Worm (Caenorhabditis elegans) whole organism, L3 larva: ENCODE data around the gene dgk-1.
A peak's percentile ranks its signal among the peaks of the same experiment; 100 is the strongest.

Source experiments
- R02D3.7 ChIP-seq: fragments of 150-350 bp; optimal IDR thresholded peaks from 2 replicates; lab custom pipeline; 2014; ENCODE audit warnings: missing biosample characterization, missing genetic modification characterization
- ZK546.5 ChIP-seq: sonication (generic microtip); optimal IDR thresholded peaks from 2 replicates; lab custom pipeline; 2017; ENCODE audit warnings: missing biosample characterization, missing genetic modification characterization
- aly-2 ChIP-seq: fragments of 150-350 bp; optimal IDR thresholded peaks from 2 replicates; lab custom pipeline; 2014; ENCODE audit warnings: missing biosample characterization, missing genetic modification characterization
- ama-1 ChIP-seq: fragments of 150-350 bp; optimal IDR thresholded peaks from 2 replicates; lab custom pipeline; 2018
- ceh-16 ChIP-seq: sonication (generic microtip); optimal IDR thresholded peaks from 2 replicates; lab custom pipeline; 2017; ENCODE audit warnings: missing biosample characterization, missing genetic modification characterization
- ceh-28 ChIP-seq: fragments of 150-350 bp; optimal IDR thresholded peaks from 2 replicates; lab custom pipeline; 2014; ENCODE audit warnings: missing biosample characterization, missing genetic modification reagents, missing genetic modification characterization
- ceh-82 ChIP-seq: fragments of 150-350 bp; optimal IDR thresholded peaks from 2 replicates; lab custom pipeline; 2014; ENCODE audit warnings: missing biosample characterization, missing genetic modification characterization
- ceh-9 ChIP-seq: sonication (generic microtip); optimal IDR thresholded peaks from 2 replicates; lab custom pipeline; 2018; ENCODE audit warnings: missing biosample characterization, missing genetic modification characterization
- daf-12 ChIP-seq: fragments of 150-350 bp; optimal IDR thresholded peaks from 2 replicates; lab custom pipeline; 2014; ENCODE audit warnings: missing biosample characterization, missing genetic modification reagents, missing genetic modification characterization
- egl-27 ChIP-seq: sonication (generic microtip); optimal IDR thresholded peaks from 4 replicates; lab custom pipeline; 2017; ENCODE audit warnings: missing biosample characterization, missing genetic modification reagents, missing genetic modification characterization
- egl-5 ChIP-seq: fragments of 150-350 bp; optimal IDR thresholded peaks from 2 replicates; lab custom pipeline; 2017; ENCODE audit warnings: missing biosample characterization, missing genetic modification reagents, missing genetic modification characterization, inconsistent platforms
- elt-1 ChIP-seq: fragments of 150-350 bp; optimal IDR thresholded peaks from 2 replicates; lab custom pipeline; 2014; ENCODE audit warnings: missing biosample characterization, missing genetic modification characterization
- elt-2 ChIP-seq: sonication (generic microtip); optimal IDR thresholded peaks from 2 replicates; lab custom pipeline; 2016; ENCODE audit warnings: missing genetic modification reagents, mild to moderate bottlenecking, missing genetic modification characterization, missing compliant biosample characterization
- elt-3 ChIP-seq, 3 experiments: fragments of 150-350 bp in 1 of 3; sonication (generic microtip) in 2 of 3; optimal IDR thresholded peaks; 2 replicates in 2 of 3; 4 replicates in 1 of 3; lab custom pipeline; 2014 to 2017; ENCODE audit warnings: missing biosample characterization in 3 of 3, missing genetic modification characterization in 3 of 3
- eor-1 ChIP-seq, 2 experiments: fragments of 150-350 bp; optimal IDR thresholded peaks; 2 replicates each; lab custom pipeline; 2014 to 2018; ENCODE audit warnings: missing biosample characterization in 2 of 2, missing genetic modification characterization in 2 of 2
- fkh-10 ChIP-seq: sonication (generic microtip); optimal IDR thresholded peaks from 2 replicates; lab custom pipeline; 2017; ENCODE audit warnings: missing biosample characterization, missing genetic modification reagents, missing genetic modification characterization
- fkh-2 ChIP-seq: fragments of 150-350 bp; optimal IDR thresholded peaks from 2 replicates; lab custom pipeline; 2014; ENCODE audit warnings: missing biosample characterization, missing genetic modification reagents, missing genetic modification characterization
- fos-1 ChIP-seq: fragments of 150-350 bp; optimal IDR thresholded peaks from 2 replicates; lab custom pipeline; 2014; ENCODE audit warnings: missing biosample characterization, missing genetic modification characterization
- jun-1 ChIP-seq: fragments of 150-350 bp; optimal IDR thresholded peaks from 2 replicates; lab custom pipeline; 2014; ENCODE audit warnings: missing biosample characterization, missing genetic modification reagents, missing genetic modification characterization
- lin-15B ChIP-seq: fragments of 150-350 bp; optimal IDR thresholded peaks from 2 replicates; lab custom pipeline; 2014; ENCODE audit warnings: missing biosample characterization, missing genetic modification characterization
- lin-39 ChIP-seq: fragments of 150-350 bp; optimal IDR thresholded peaks from 2 replicates; lab custom pipeline; 2018; ENCODE audit warnings: missing biosample characterization, missing genetic modification reagents, missing genetic modification characterization
- lsy-12 ChIP-seq: sonication (generic microtip); optimal IDR thresholded peaks from 2 replicates; lab custom pipeline; 2016; ENCODE audit warnings: mild to moderate bottlenecking, missing genetic modification characterization, missing compliant biosample characterization
- mdl-1 ChIP-seq: fragments of 150-350 bp; optimal IDR thresholded peaks from 2 replicates; lab custom pipeline; 2014; ENCODE audit warnings: missing biosample characterization, missing genetic modification characterization
- mml-1 ChIP-seq: fragments of 150-350 bp; sonication (generic microtip); optimal IDR thresholded peaks from 3 replicates; lab custom pipeline; 2014; ENCODE audit warnings: missing biosample characterization, missing genetic modification characterization
- nfya-1 ChIP-seq: sonication (generic microtip); optimal IDR thresholded peaks from 2 replicates; lab custom pipeline; 2017; ENCODE audit warnings: missing genetic modification characterization, mild to moderate bottlenecking, missing compliant biosample characterization, antibody characterized with exemption, moderate library complexity; ENCODE audit not compliant: insufficient read depth
- nhr-11 ChIP-seq: fragments of 150-350 bp; optimal IDR thresholded peaks from 2 replicates; lab custom pipeline; 2014; ENCODE audit warnings: missing biosample characterization, missing genetic modification characterization
- nhr-12 ChIP-seq: fragments of 150-350 bp; optimal IDR thresholded peaks from 2 replicates; lab custom pipeline; 2014; ENCODE audit warnings: missing biosample characterization, missing genetic modification characterization
- nhr-23 ChIP-seq: fragments of 150-350 bp; optimal IDR thresholded peaks from 2 replicates; lab custom pipeline; 2014; ENCODE audit warnings: missing biosample characterization, missing genetic modification reagents, missing genetic modification characterization
- nhr-237 ChIP-seq: fragments of 150-350 bp; optimal IDR thresholded peaks from 2 replicates; lab custom pipeline; 2014; ENCODE audit warnings: missing biosample characterization, missing genetic modification characterization
- nhr-25 ChIP-seq: sonication (generic microtip); optimal IDR thresholded peaks from 2 replicates; lab custom pipeline; 2017; ENCODE audit warnings: missing biosample characterization, missing genetic modification characterization
- nhr-28 ChIP-seq: fragments of 150-350 bp; optimal IDR thresholded peaks from 2 replicates; lab custom pipeline; 2014; ENCODE audit warnings: missing biosample characterization, missing genetic modification characterization
- nhr-43 ChIP-seq: sonication (generic microtip); optimal IDR thresholded peaks from 2 replicates; lab custom pipeline; 2016; ENCODE audit warnings: mild to moderate bottlenecking, missing genetic modification characterization, missing compliant biosample characterization; ENCODE audit not compliant: poor library complexity, severe bottlenecking
- nhr-67 ChIP-seq: fragments of 150-350 bp; optimal IDR thresholded peaks from 2 replicates; lab custom pipeline; 2014; ENCODE audit warnings: missing biosample characterization, missing genetic modification characterization
- nhr-76 ChIP-seq: fragments of 150-350 bp; sonication (generic microtip); optimal IDR thresholded peaks from 5 replicates; lab custom pipeline; 2014; ENCODE audit warnings: missing biosample characterization, missing genetic modification characterization
- nhr-77 ChIP-seq: fragments of 150-350 bp; optimal IDR thresholded peaks from 2 replicates; lab custom pipeline; 2014; ENCODE audit warnings: missing biosample characterization, missing genetic modification characterization
- pha-4 ChIP-seq: fragments of 150-350 bp; optimal IDR thresholded peaks from 2 replicates; lab custom pipeline; 2014; ENCODE audit warnings: missing biosample characterization, missing genetic modification reagents, missing genetic modification characterization
- pqm-1 ChIP-seq: fragments of 150-350 bp; optimal IDR thresholded peaks from 2 replicates; lab custom pipeline; 2017; ENCODE audit warnings: missing biosample characterization, missing genetic modification characterization, inconsistent platforms
- sea-2 ChIP-seq: fragments of 150-350 bp; sonication (generic microtip); optimal IDR thresholded peaks from 4 replicates; lab custom pipeline; 2014; ENCODE audit warnings: missing biosample characterization, missing genetic modification reagents, missing genetic modification characterization
- skn-1 ChIP-seq: fragments of 150-350 bp; optimal IDR thresholded peaks from 2 replicates; lab custom pipeline; 2014; ENCODE audit warnings: missing biosample characterization, missing genetic modification characterization
- snpc-4 ChIP-seq: fragments of 150-350 bp; optimal IDR thresholded peaks from 2 replicates; lab custom pipeline; 2014; ENCODE audit warnings: missing biosample characterization, missing genetic modification characterization
- tbx-2 ChIP-seq: sonication (generic microtip); optimal IDR thresholded peaks from 2 replicates; lab custom pipeline; 2016; ENCODE audit warnings: mild to moderate bottlenecking, missing genetic modification characterization, missing compliant biosample characterization
- unc-39 ChIP-seq: sonication (generic microtip); optimal IDR thresholded peaks from 4 replicates; lab custom pipeline; 2017; ENCODE audit warnings: missing biosample characterization, missing genetic modification characterization
- unc-62 ChIP-seq: fragments of 150-350 bp; sonication (generic microtip); optimal IDR thresholded peaks from 4 replicates; lab custom pipeline; 2014; ENCODE audit warnings: missing biosample characterization, missing genetic modification reagents, missing genetic modification characterization
- ztf-4 ChIP-seq: fragments of 150-350 bp; optimal IDR thresholded peaks from 2 replicates; lab custom pipeline; 2014; ENCODE audit warnings: missing biosample characterization, missing genetic modification characterization

Gene dgk-1

DNA sequence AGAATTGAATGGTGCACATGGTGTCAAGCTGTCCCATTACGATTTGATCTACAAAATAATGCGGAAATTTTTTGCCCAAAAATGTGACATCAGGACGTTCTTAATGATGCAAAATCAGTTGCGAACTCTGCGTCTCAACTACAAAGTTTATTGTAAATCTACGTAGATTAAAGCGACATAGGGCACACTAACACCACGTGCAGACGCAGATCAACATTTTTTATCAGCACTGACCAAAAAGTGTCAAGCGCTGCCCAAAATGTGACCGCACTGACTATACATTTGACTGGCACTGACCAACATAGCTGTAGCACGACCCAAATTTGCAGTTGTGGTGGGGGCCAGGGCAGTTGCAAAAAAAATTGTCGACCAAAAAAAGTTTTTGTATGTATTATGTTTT is 18.3 kb upstream of the dgk-1 start:
- TF ChIP-seq elt-2 (tag; lab: Kevin White, UChicago) (peak; percentile 59), lsy-12 (tag; lab: Kevin White, UChicago) (no peak)
- TF ChIP-seq, all 47 proteins: peak for 1

DNA sequence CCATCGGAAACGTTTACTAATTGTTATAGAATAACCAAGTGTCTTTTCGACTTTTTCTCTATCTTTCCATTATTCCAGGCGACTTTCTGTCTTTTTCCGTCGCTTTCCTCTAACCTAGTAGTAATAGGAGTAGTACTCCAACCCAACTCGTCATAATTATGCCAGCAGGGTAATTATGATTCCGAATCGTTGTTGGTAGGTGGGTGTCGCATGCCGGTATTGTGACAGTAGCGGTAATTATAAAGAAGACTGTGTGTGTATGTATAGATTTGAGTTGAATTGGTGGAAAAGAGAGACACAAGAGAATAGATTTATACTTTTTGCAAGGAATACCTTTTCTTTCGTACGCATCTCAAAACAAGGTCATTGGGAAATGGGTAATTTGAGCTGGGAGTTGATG is 13.8 kb upstream of the dgk-1 start:
- TF ChIP-seq nhr-23 (tag; lab: Kevin White, UChicago), result peak; percentile 28
- TF ChIP-seq nhr-28, result no peak
- TF ChIP-seq nhr-237, result no peak
- TF ChIP-seq, all 47 proteins: peak for 1

DNA sequence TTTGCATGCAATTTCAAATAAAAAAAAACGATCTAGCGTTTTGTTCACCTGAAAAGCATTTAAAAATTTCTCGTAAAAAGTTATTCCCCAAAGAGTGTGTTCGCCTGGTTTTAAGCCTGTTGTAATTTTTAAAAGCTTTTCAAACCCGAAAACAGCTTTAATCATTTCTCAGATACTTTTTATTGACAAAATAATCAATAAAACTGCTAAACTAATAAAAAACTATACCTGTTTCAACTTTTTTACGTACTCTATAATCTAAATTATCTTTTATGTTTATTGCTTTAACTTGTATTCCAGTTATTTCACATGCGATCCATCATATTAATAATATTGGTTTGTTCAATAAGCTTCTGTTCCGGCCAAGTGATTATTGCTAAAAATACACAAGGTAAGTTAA is 12.8 kb upstream of the dgk-1 start, which contains the start of gene cutl-21:
Gene cutl-21 (plus strand): TSS at position 301 of the 400 bp plus-strand sequence.
- TF ChIP-seq jun-1 (tag; lab: Kevin White, UChicago) (no peak), nhr-12 (no peak), unc-39 (no peak), nfya-1 (tag; lab: Kevin White, UChicago) (no peak), mdl-1 (tag; lab: Kevin White, UChicago) (no peak), fos-1 (no peak), nhr-237 (no peak), ztf-4 (no peak), elt-2 (tag; lab: Kevin White, UChicago) (no peak), tbx-2 (no peak), lin-15B (tag; lab: Kevin White, UChicago) (no peak), ceh-16 (tag; lab: Kevin White, UChicago) (no peak), pqm-1 (no peak)
- TF ChIP-seq, all 47 proteins: peak for 0

DNA sequence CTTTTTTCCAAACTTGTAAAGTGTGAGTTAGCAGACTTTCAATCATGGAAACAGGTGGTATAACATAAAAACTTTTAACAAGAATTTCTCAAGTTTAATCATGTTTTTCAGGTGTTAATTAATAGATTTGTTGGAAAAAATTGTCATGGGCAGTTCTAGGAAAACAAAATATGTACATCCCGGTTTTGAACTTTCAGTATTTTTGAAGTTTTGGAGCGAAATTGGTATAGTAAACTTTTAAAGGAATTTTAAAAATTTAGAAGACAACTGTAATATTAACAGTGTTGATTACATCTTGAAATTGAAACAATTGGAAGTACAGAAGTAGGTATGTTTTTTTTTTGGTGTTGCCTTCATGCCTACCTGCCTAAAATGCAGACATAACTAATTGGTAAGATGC is 3.4 kb upstream of the dgk-1 start:
- no peak for TF ChIP-seq daf-12 (tag; lab: Kevin White, UChicago)

DNA sequence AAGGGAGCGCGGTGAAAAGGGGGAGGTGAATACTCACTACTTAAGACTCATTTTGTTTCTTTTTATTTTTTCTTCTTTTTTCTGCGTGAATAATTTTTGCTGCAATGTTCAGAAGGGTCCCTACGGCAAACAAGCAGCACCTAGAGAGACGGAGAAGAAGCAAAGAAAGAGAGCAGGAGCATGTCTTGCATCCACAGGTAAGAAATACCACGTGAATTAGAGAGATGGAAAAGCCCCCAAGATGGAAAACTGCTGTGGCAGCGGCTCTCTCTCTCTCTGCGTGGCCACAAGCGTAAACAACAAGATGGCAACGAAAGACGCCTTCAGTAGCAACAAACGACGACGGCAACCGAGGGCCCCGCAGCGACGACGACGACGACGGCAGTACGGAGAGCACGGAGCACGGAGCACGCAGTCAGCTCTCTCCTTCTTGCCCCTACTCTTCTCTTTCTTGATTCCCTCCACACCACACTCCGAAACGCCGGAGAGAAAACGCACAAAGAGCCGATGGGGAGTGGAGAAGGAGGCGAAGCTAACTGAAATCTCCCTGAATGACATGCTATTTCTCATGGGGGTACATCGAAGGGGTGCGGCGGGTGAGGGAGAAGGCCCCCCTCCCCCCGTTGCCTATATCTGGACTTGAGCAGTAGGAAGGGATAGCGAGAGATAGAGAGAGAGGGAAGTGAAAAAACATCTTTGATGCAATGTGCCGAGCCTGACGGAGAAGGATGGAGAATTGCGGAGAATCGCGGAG is 1.6 kb upstream of the dgk-1 start:
- TF ChIP-seq mml-1 (no peak), ZK546.5 (tag; lab: Kevin White, UChicago) (no peak), sea-2 (GFP tag; lab: Kevin White, UChicago) (peak; percentile 32), daf-12 (tag; lab: Kevin White, UChicago) (no peak), nfya-1 (tag; lab: Kevin White, UChicago) (peak; percentile 62), snpc-4 (tag; lab: Kevin White, UChicago) (peak; percentile 55), elt-3 (tag; optimal IDR thresholded peaks at IDR 0.05; lab: Kevin White, UChicago) (no peak), ama-1 (lab: Kevin White, UChicago) (no peak), elt-1 (tag; lab: Kevin White, UChicago) (peak; percentile 27), aly-2 (tag; lab: Kevin White, UChicago) (no peak), pha-4 (no peak), fkh-2 (tag; lab: Kevin White, UChicago) (no peak), unc-62 (GFP tag; lab: Kevin White, UChicago) (no peak), nhr-25 (tag; lab: Kevin White, UChicago) (no peak), nhr-67 (no peak), R02D3.7 (tag; lab: Kevin White, UChicago) (no peak), nhr-43 (no peak), jun-1 (tag; lab: Kevin White, UChicago) (no peak), skn-1 (tag; lab: Kevin White, UChicago) (no peak), unc-39 (no peak), eor-1 (tag; optimal IDR thresholded peaks at IDR 0.05; lab: Kevin White, UChicago) (no peak), nhr-28 (no peak), egl-27 (no peak), nhr-76 (tag; lab: Kevin White, UChicago) (no peak), egl-5 (tag; lab: Kevin White, UChicago) (no peak), nhr-12 (no peak), ceh-28 (peak; percentile 4), ceh-82 (tag; lab: Kevin White, UChicago) (no peak), lin-39 (tag; lab: Kevin White, UChicago) (peak; percentile 15), mdl-1 (tag; lab: Kevin White, UChicago) (peak; percentile 49), elt-2 (tag; lab: Kevin White, UChicago) (no peak), nhr-11 (tag; lab: Kevin White, UChicago) (no peak), nhr-77 (tag; lab: Kevin White, UChicago) (no peak), fkh-10 (GFP tag; lab: Kevin White, UChicago) (peak; percentile 60), ceh-9 (tag; lab: Kevin White, UChicago) (no peak), pqm-1 (no peak), ceh-16 (tag; lab: Kevin White, UChicago) (no peak)
